Fruit fly (Drosophila melanogaster) whole organism, embryonic: Measurements from ENCODE around the gene SclB.
A peak's percentile ranks its signal among the peaks of the same experiment; 100 is the strongest.

Source experiments
- Aef1 ChIP-seq: fragments of 200-800 bp; sonication (Bioruptor generic); IDR thresholded peaks from 3 replicates; pipeline ENCODE4 v1.3.6; 2022; ENCODE audit warnings: missing biosample characterization, missing genetic modification characterization
- Blimp-1 ChIP-seq: fragments of 200-800 bp; sonication (Bioruptor generic); optimal IDR thresholded peaks from 3 replicates; lab custom pipeline; 2018; ENCODE audit warnings: missing biosample characterization, missing genetic modification characterization, mild to moderate bottlenecking, moderate library complexity, missing genetic modification reagents
- CG1024 ChIP-seq: fragments of 200-800 bp; sonication (Bioruptor generic); IDR thresholded peaks from 2 replicates; pipeline ENCODE4 v1.3.6; 2022; ENCODE audit warnings: missing biosample characterization, missing genetic modification characterization
- CG10462 ChIP-seq: fragments of 200-800 bp; sonication (Bioruptor generic); optimal IDR thresholded peaks from 2 replicates; lab custom pipeline; 2016; ENCODE audit warnings: missing biosample characterization, missing genetic modification characterization
- CG10543 ChIP-seq: fragments of 200-800 bp; sonication (Bioruptor generic); optimal IDR thresholded peaks from 3 replicates; lab custom pipeline; 2017; ENCODE audit warnings: missing biosample characterization, mild to moderate bottlenecking, missing genetic modification characterization, moderate library complexity
- CG10959 ChIP-seq: fragments of 200-800 bp; sonication (Bioruptor generic); IDR thresholded peaks from 2 replicates; pipeline ENCODE4 v1.3.6; 2022; ENCODE audit warnings: missing biosample characterization, missing genetic modification characterization
- CG11085 ChIP-seq: fragments of 200-800 bp; sonication (Bioruptor generic); IDR thresholded peaks from 2 replicates; pipeline ENCODE4 v1.3.6; 2022; ENCODE audit warnings: missing biosample characterization, missing genetic modification characterization
- CG11456 ChIP-seq: fragments of 200-800 bp; sonication (Bioruptor generic); IDR thresholded peaks from 3 replicates; pipeline ENCODE4 v1.3.6; 2022; ENCODE audit warnings: missing biosample characterization, missing genetic modification characterization
- CG11695 ChIP-seq: fragments of 200-800 bp; sonication (Bioruptor generic); IDR thresholded peaks from 3 replicates; pipeline ENCODE4 v1.3.6; 2022; ENCODE audit warnings: missing biosample characterization, missing genetic modification characterization
- CG14965 ChIP-seq: fragments of 200-800 bp; sonication (Bioruptor generic); optimal IDR thresholded peaks from 2 replicates; lab custom pipeline; 2016; ENCODE audit warnings: missing biosample characterization, missing genetic modification characterization, borderline replicate concordance
- CG17568 ChIP-seq: fragments of 200-800 bp; sonication (Bioruptor generic); optimal IDR thresholded peaks from 2 replicates; lab custom pipeline; 2018; ENCODE audit warnings: missing biosample characterization, mild to moderate bottlenecking, missing genetic modification characterization, moderate library complexity
- CG1832 ChIP-seq: fragments of 200-800 bp; sonication (Bioruptor generic); optimal IDR thresholded peaks from 2 replicates; lab custom pipeline; 2017; ENCODE audit warnings: missing biosample characterization, mild to moderate bottlenecking, missing genetic modification characterization, inconsistent platforms
- CG32532 ChIP-seq: fragments of 200-800 bp; sonication (Bioruptor generic); IDR thresholded peaks from 2 replicates; pipeline ENCODE4 v1.3.6; 2022; ENCODE audit warnings: missing biosample characterization, missing genetic modification characterization
- CG33557 ChIP-seq: fragments of 200-800 bp; sonication (Bioruptor generic); optimal IDR thresholded peaks from 2 replicates; lab custom pipeline; 2019; ENCODE audit warnings: missing biosample characterization, mild to moderate bottlenecking, missing genetic modification characterization, moderate library complexity
- CG34422 ChIP-seq: fragments of 200-800 bp; sonication (Bioruptor generic); IDR thresholded peaks from 3 replicates; pipeline ENCODE4 v1.3.6; 2022; ENCODE audit warnings: missing biosample characterization, missing genetic modification characterization
- CG4328 ChIP-seq: fragments of 200-800 bp; sonication (Bioruptor generic); optimal IDR thresholded peaks from 3 replicates; lab custom pipeline; 2017; ENCODE audit warnings: missing biosample characterization, missing genetic modification reagents, missing genetic modification characterization
- CG4854 ChIP-seq: fragments of 200-800 bp; sonication (Bioruptor generic); optimal IDR thresholded peaks from 2 replicates; lab custom pipeline; 2016; ENCODE audit warnings: missing biosample characterization, missing genetic modification characterization, inconsistent platforms
- CG7839 ChIP-seq: fragments of 200-800 bp; sonication (Bioruptor generic); optimal IDR thresholded peaks from 3 replicates; lab custom pipeline; 2018; ENCODE audit warnings: missing biosample characterization, mild to moderate bottlenecking, missing genetic modification characterization, moderate library complexity
- CG8089 ChIP-seq: fragments of 200-800 bp; sonication (Bioruptor generic); optimal IDR thresholded peaks from 3 replicates; lab custom pipeline; 2016; ENCODE audit warnings: missing biosample characterization, missing genetic modification characterization
- CG8388 ChIP-seq: fragments of 200-800 bp; sonication (Bioruptor generic); optimal IDR thresholded peaks from 2 replicates; lab custom pipeline; 2019; ENCODE audit warnings: missing biosample characterization, mild to moderate bottlenecking, missing genetic modification characterization, moderate library complexity
- CG9609 ChIP-seq: fragments of 200-800 bp; sonication (Bioruptor generic); optimal IDR thresholded peaks from 3 replicates; lab custom pipeline; 2016; ENCODE audit warnings: missing biosample characterization, missing genetic modification characterization
- CG9817 ChIP-seq: fragments of 200-800 bp; sonication (Bioruptor generic); optimal IDR thresholded peaks from 2 replicates; lab custom pipeline; 2018; ENCODE audit warnings: missing biosample characterization, mild to moderate bottlenecking, missing genetic modification characterization, moderate library complexity
- CG9932 ChIP-seq: fragments of 200-800 bp; sonication (Bioruptor generic); IDR thresholded peaks from 2 replicates; pipeline ENCODE4 v1.3.6; 2022; ENCODE audit warnings: missing biosample characterization, missing genetic modification characterization
- Dfd ChIP-seq, 2 experiments: fragments of >200 bp; optimal IDR thresholded peaks; 2 replicates each; lab custom pipeline; 2017; ENCODE audit warnings: missing biosample characterization in 2 of 2, missing genetic modification characterization in 2 of 2
- HLH4C ChIP-seq: fragments of 200-800 bp; sonication (Bioruptor generic); IDR thresholded peaks from 3 replicates; pipeline ENCODE4 v1.3.6; 2022; ENCODE audit warnings: missing biosample characterization, missing genetic modification characterization; ENCODE audit not compliant: partially characterized antibody
- Nf-YB ChIP-seq: fragments of 200-800 bp; sonication (Bioruptor generic); optimal IDR thresholded peaks from 3 replicates; lab custom pipeline; 2019; ENCODE audit warnings: missing biosample characterization, mild to moderate bottlenecking, missing genetic modification characterization, moderate library complexity
- Xrp1 ChIP-seq: fragments of 200-800 bp; sonication (Bioruptor generic); IDR thresholded peaks from 2 replicates; pipeline ENCODE4 v1.3.6; 2022; ENCODE audit warnings: missing biosample characterization, missing genetic modification characterization
- ara ChIP-seq: fragments of 200-800 bp; sonication (Bioruptor generic); IDR thresholded peaks from 2 replicates; pipeline ENCODE4 v1.3.6; 2022; ENCODE audit warnings: missing biosample characterization, missing genetic modification characterization
- bab2 ChIP-seq: fragments of 200-800 bp; sonication (Bioruptor generic); optimal IDR thresholded peaks from 2 replicates; lab custom pipeline; 2016; ENCODE audit warnings: missing biosample characterization, missing genetic modification characterization
- bsh ChIP-seq, 2 experiments: fragments of 200-800 bp; sonication (Bioruptor generic); optimal IDR thresholded peaks; 2 replicates each; lab custom pipeline; 2017 to 2018; ENCODE audit warnings: mild to moderate bottlenecking in 2 of 2, missing biosample characterization in 2 of 2, missing genetic modification characterization in 2 of 2, moderate library complexity in 1 of 2
- chinmo ChIP-seq: fragments of 200-800 bp; sonication (Bioruptor generic); IDR thresholded peaks from 4 replicates; pipeline ENCODE4 v1.3.6; 2022; ENCODE audit warnings: missing biosample characterization, missing genetic modification characterization; ENCODE audit not compliant: partially characterized antibody
- chn ChIP-seq: fragments of 200-800 bp; sonication (Bioruptor generic); optimal IDR thresholded peaks from 2 replicates; lab custom pipeline; 2016; ENCODE audit warnings: missing biosample characterization, missing genetic modification characterization
- ci ChIP-seq: fragments of 200-800 bp; sonication (Bioruptor generic); IDR thresholded peaks from 3 replicates; pipeline ENCODE4 v1.3.6; 2022; ENCODE audit warnings: missing biosample characterization, missing genetic modification characterization
- danr ChIP-seq: fragments of 200-800 bp; sonication (Bioruptor generic); IDR thresholded peaks from 2 replicates; pipeline ENCODE4 v1.3.6; 2022; ENCODE audit warnings: missing biosample characterization, missing genetic modification characterization
- dm ChIP-seq: fragments of 200-800 bp; sonication (Bioruptor generic); optimal IDR thresholded peaks from 3 replicates; lab custom pipeline; 2016; ENCODE audit warnings: missing biosample characterization, missing genetic modification characterization
- dpn ChIP-seq, 2 experiments: fragments of 200-800 bp; sonication (Bioruptor generic); optimal IDR thresholded peaks; 3 replicates each; lab custom pipeline; 2016; ENCODE audit warnings: missing biosample characterization in 2 of 2, missing genetic modification characterization in 2 of 2
- gsb ChIP-seq: fragments of 200-800 bp; sonication (Bioruptor generic); IDR thresholded peaks from 2 replicates; pipeline ENCODE4 v1.3.6; 2022; ENCODE audit warnings: missing biosample characterization, missing genetic modification characterization
- hb ChIP-seq: fragments of 200-800 bp; sonication (Bioruptor generic); IDR thresholded peaks from 3 replicates; pipeline ENCODE4 v1.3.6; 2022; ENCODE audit warnings: missing biosample characterization, missing genetic modification characterization; ENCODE audit not compliant: partially characterized antibody
- ken ChIP-seq: fragments of 200-800 bp; sonication (Bioruptor generic); IDR thresholded peaks from 3 replicates; pipeline ENCODE4 v1.3.6; 2022; ENCODE audit warnings: missing biosample characterization, missing genetic modification characterization
- maf-S ChIP-seq: fragments of 200-800 bp; sonication (Bioruptor generic); optimal IDR thresholded peaks from 2 replicates; lab custom pipeline; 2016; ENCODE audit warnings: missing biosample characterization, missing genetic modification characterization
- nau ChIP-seq: fragments of 200-800 bp; sonication (Bioruptor generic); optimal IDR thresholded peaks from 3 replicates; lab custom pipeline; 2017; ENCODE audit warnings: missing biosample characterization, mild to moderate bottlenecking, missing genetic modification characterization, missing genetic modification reagents
- nerfin-1 ChIP-seq: fragments of 200-800 bp; sonication (Bioruptor generic); optimal IDR thresholded peaks from 3 replicates; lab custom pipeline; 2019; ENCODE audit warnings: missing biosample characterization, mild to moderate bottlenecking, missing genetic modification characterization, moderate library complexity
- nmo ChIP-seq: fragments of 200-800 bp; sonication (Bioruptor generic); optimal IDR thresholded peaks from 2 replicates; lab custom pipeline; 2018; ENCODE audit warnings: missing biosample characterization, mild to moderate bottlenecking, missing genetic modification characterization, moderate library complexity
- ro ChIP-seq: fragments of 200-800 bp; sonication (Bioruptor generic); IDR thresholded peaks from 2 replicates; pipeline ENCODE4 v1.3.6; 2022; ENCODE audit warnings: missing biosample characterization, missing genetic modification characterization
- stwl ChIP-seq: fragments of 200-800 bp; sonication (Bioruptor generic); optimal IDR thresholded peaks from 3 replicates; lab custom pipeline; 2018; ENCODE audit warnings: missing biosample characterization, mild to moderate bottlenecking, missing genetic modification characterization, moderate library complexity
- toy ChIP-seq: fragments of 200-800 bp; sonication (Bioruptor generic); IDR thresholded peaks from 2 replicates; pipeline ENCODE4 v1.3.6; 2022; ENCODE audit warnings: missing biosample characterization, missing genetic modification characterization
- ttk ChIP-seq: fragments of 200-800 bp; sonication (Bioruptor generic); IDR thresholded peaks from 2 replicates; pipeline ENCODE4 v2.1.2; 2022; ENCODE audit warnings: missing biosample characterization, missing genetic modification characterization
- usp ChIP-seq: fragments of >200 bp; optimal IDR thresholded peaks from 2 replicates; lab custom pipeline; 2017; ENCODE audit warnings: missing biosample characterization, missing genetic modification characterization

The SclB gene

dm6 chr2L:16887660-16888573 lies 50.1 kb downstream of the SclB start, which contains the start of the genes osi and tweek (continued):
- TF ChIP-seq stwl = peak; percentile 34
- no peak for TF ChIP-seq Blimp-1 (GFP tag; lab: Kevin White, UChicago)
- TF ChIP-seq HLH4C (GFP tag; lab: Robert Waterston, UW) = peak; percentile 81
- TF ChIP-seq CG11456 (GFP tag; lab: Robert Waterston, UW) = peak; percentile 68; the same call in 2 of the 3 replicates
- peak; percentile 31; the same call in 1 of the 2 replicates for TF ChIP-seq CG1024 (GFP tag; lab: Robert Waterston, UW)
- no peak for TF ChIP-seq ci (GFP tag; lab: Robert Waterston, UW)
- no peak for TF ChIP-seq CG8388 (GFP tag; lab: Kevin White, UChicago)
- TF ChIP-seq ro (GFP tag; lab: Robert Waterston, UW) = no peak
- TF ChIP-seq CG1832 = no peak
- TF ChIP-seq CG8089 (GFP tag; lab: Kevin White, UChicago) = peak; percentile 12
- no peak for TF ChIP-seq Dfd (GFP tag; optimal IDR thresholded peaks at IDR 0.05; lab: Kevin White, UChicago)
- TF ChIP-seq chinmo = peak; percentile 88
- no peak for TF ChIP-seq gsb (GFP tag; lab: Robert Waterston, UW)
- TF ChIP-seq bab2 (GFP tag; lab: Kevin White, UChicago) = peak; percentile 29
- TF ChIP-seq CG9932 = peak; percentile 86
- TF ChIP-seq CG14965 = no peak
- no peak for TF ChIP-seq CG7839
- TF ChIP-seq CG34422 = peak; percentile 59; the same call in 2 of the 3 replicates
- TF ChIP-seq hb (GFP tag; lab: Robert Waterston, UW) = peak; percentile 86
- TF ChIP-seq CG11085 (GFP tag; lab: Robert Waterston, UW) = peak; percentile 22; the same call in 1 of the 2 replicates
- no peak for TF ChIP-seq bsh (GFP tag; optimal IDR thresholded peaks at IDR 0.05; lab: Kevin White, UChicago)
- TF ChIP-seq Nf-YB (GFP tag; lab: Kevin White, UChicago) = no peak
- no peak for TF ChIP-seq danr (GFP tag; lab: Robert Waterston, UW)
- TF ChIP-seq dpn (GFP tag; optimal IDR thresholded peaks at IDR 0.05; lab: Kevin White, UChicago) = peak; percentile 60 to 61
- no peak for TF ChIP-seq ara (GFP tag; lab: Robert Waterston, UW)
- no peak for TF ChIP-seq usp (GFP tag; lab: Kevin White, UChicago)
- TF ChIP-seq nau (GFP tag; lab: Kevin White, UChicago) = no peak
- no peak for TF ChIP-seq CG4854
- peak; percentile 24 for TF ChIP-seq CG10462 (GFP tag; lab: Kevin White, UChicago)
- 0 out of 3 replicates have a peak, but pooled peaks have one; percentile 55 for TF ChIP-seq ken
- peak; percentile 55 for TF ChIP-seq CG9609
- no peak for TF ChIP-seq CG17568 (GFP tag; lab: Kevin White, UChicago)
- peak; percentile 59 for TF ChIP-seq ttk (GFP tag; lab: Robert Waterston, UW)
- TF ChIP-seq CG33557 (GFP tag; lab: Kevin White, UChicago) = peak; percentile 26
- no peak for TF ChIP-seq CG4328 (GFP tag; lab: Kevin White, UChicago)
- TF ChIP-seq nerfin-1 (tag; lab: Kevin White, UChicago) = peak; percentile 26
- peak; percentile 47 for TF ChIP-seq dm (GFP tag; lab: Kevin White, UChicago)
- TF ChIP-seq CG32532 (GFP tag; lab: Robert Waterston, UW) = peak; percentile 49
- no peak for TF ChIP-seq Xrp1 (GFP tag; lab: Robert Waterston, UW)
- no peak for TF ChIP-seq CG11695 (GFP tag; lab: Robert Waterston, UW)
- TF ChIP-seq nmo (GFP tag; lab: Kevin White, UChicago) = peak; percentile 77
- no peak for TF ChIP-seq CG10959 (GFP tag; lab: Robert Waterston, UW)
- TF ChIP-seq toy (GFP tag; lab: Robert Waterston, UW) = no peak
- TF ChIP-seq chn (GFP tag; lab: Kevin White, UChicago) = peak; percentile 36
- TF ChIP-seq CG10543 (GFP tag; lab: Kevin White, UChicago) = peak; percentile 54
- peak; percentile 76 for TF ChIP-seq CG9817 (tag; lab: Kevin White, UChicago)
- peak; percentile 57; the same call in 2 of the 3 replicates for TF ChIP-seq Aef1
- TF ChIP-seq maf-S (GFP tag; lab: Kevin White, UChicago) = peak; percentile 32
